Fruit fly (Drosophila melanogaster): ENCODE measurements around the gene Bdbt.

Gene Bdbt

DNA sequence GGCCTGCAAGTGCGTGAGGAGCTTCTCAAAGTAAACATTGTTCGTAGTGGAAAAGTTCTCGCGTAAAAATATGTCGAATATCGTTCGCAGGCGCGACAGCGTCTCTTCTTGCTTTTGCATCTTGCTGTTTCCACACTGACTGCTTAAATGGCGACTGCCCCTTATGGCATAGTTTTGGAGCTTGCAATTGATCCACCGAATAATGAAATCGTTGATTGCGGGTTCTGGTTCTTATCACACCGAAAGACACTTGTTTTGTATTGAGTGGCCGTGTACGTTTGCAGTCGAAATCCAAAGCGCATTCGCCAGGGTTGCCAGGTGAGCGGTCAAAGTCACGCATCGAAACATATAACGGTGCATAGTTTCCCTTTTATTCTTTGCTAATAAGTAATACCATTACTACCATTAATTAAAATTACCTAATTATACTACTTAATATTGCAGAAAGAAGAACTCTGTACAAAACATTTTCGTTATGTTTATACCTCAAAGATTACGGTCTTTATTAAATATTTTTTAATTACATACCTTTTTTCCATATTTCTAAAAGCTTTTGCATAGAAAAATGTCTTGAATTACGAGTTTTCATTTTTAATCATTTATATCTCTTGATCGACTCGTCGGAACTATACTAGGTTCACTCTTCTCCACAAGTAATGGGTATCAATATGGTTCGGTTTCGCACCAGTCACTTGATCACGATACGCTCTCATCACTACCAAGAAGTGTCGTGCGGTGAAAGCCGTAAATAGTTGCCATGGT, 17.0 kb downstream of the Bdbt start, which contains the start of the genes CG7044 and Tbc1d22 (continued):
- TF ChIP-seq CG9876 (GFP tag; optimal IDR thresholded peaks at IDR 0.05) (no peak), ato (GFP tag; IDR thresholded peaks at IDR 0.05; ENCODE audit: partially characterized antibody) (no peak), CG4820 (GFP tag; optimal IDR thresholded peaks at IDR 0.05) (peak; percentile 39), pan (optimal IDR thresholded peaks at IDR 0.05) (peak in 1 of 2 experiments; percentile 19), pan (GFP tag; optimal IDR thresholded peaks at IDR 0.05 in 1 of 2, IDR thresholded peaks at IDR 0.05 in 1 of 2) (peak in 1 of 2 experiments; percentile 33), Nf-YB (GFP tag; optimal IDR thresholded peaks at IDR 0.05) (peak; percentile 7), CG8388 (GFP tag; optimal IDR thresholded peaks at IDR 0.05) (peak; percentile 10), disco-r (GFP tag; optimal IDR thresholded peaks at IDR 0.05) (no peak), bigmax (GFP tag; optimal IDR thresholded peaks at IDR 0.05) (no peak), ATbp (GFP tag; optimal IDR thresholded peaks at IDR 0.05) (no peak), CG1832 (GFP tag; optimal IDR thresholded peaks at IDR 0.05) (no peak), slou (GFP tag; optimal IDR thresholded peaks at IDR 0.05) (peak; percentile 25), CG10431 (GFP tag; optimal IDR thresholded peaks at IDR 0.05) (no peak), gfzf (GFP tag; optimal IDR thresholded peaks at IDR 0.05) (peak; percentile 75), Dbx (GFP tag; IDR thresholded peaks at IDR 0.05) (peak; percentile 63; the same call in 1 of the 3 replicates), bsh (GFP tag; optimal IDR thresholded peaks at IDR 0.05) (peak in 1 of 2 experiments; percentile 15), CG13287 (GFP tag; IDR thresholded peaks at IDR 0.05; ENCODE audit: partially characterized antibody) (0 out of 2 replicates have a peak, but pooled peaks have one; percentile 7), CG30431 (GFP tag; optimal IDR thresholded peaks at IDR 0.05) (no peak), CG8765 (GFP tag; IDR thresholded peaks at IDR 0.05) (no peak), CG7963 (GFP tag; IDR thresholded peaks at IDR 0.05; ENCODE audit: partially characterized antibody) (no peak), CG30403 (GFP tag; optimal IDR thresholded peaks at IDR 0.05) (peak; percentile 83), CG3847 (GFP tag; IDR thresholded peaks at IDR 0.05) (peak; percentile 36; the same call in 1 of the 2 replicates), CG17328 (GFP tag; IDR thresholded peaks at IDR 0.05) (no peak), CG13296 (GFP tag; optimal IDR thresholded peaks at IDR 0.05) (no peak), CG3281 (GFP tag; optimal IDR thresholded peaks at IDR 0.05) (no peak), Usf (GFP tag; optimal IDR thresholded peaks at IDR 0.05) (peak; percentile 45), GATAe (GFP tag; conservative IDR thresholded peaks at IDR 0.05) (no peak), CG9609 (GFP tag; optimal IDR thresholded peaks at IDR 0.05) (peak; percentile 47), Max (GFP tag; optimal IDR thresholded peaks at IDR 0.05) (peak; percentile 27), lola (GFP tag; optimal IDR thresholded peaks at IDR 0.05) (peak in 1 of 3 experiments; percentile 72), CG2889 (GFP tag; IDR thresholded peaks at IDR 0.05) (no peak), CG34224 (GFP tag; IDR thresholded peaks at IDR 0.05; ENCODE audit: partially characterized antibody) (no peak), jing (GFP tag; optimal IDR thresholded peaks at IDR 0.05) (no peak), CG13424 (tag; optimal IDR thresholded peaks at IDR 0.05) (peak; percentile 63), pum (GFP tag; optimal IDR thresholded peaks at IDR 0.05) (peak; percentile 49), Nf-YA (GFP tag; IDR thresholded peaks at IDR 0.05) (no peak), TFAM (GFP tag; optimal IDR thresholded peaks at IDR 0.05) (no peak), kah (GFP tag; optimal IDR thresholded peaks at IDR 0.05) (peak; percentile 88), CG2875 (GFP tag; optimal IDR thresholded peaks at IDR 0.05) (no peak), gem (tag; optimal IDR thresholded peaks at IDR 0.05) (peak; percentile 66), Ptx1 (GFP tag; IDR thresholded peaks at IDR 0.05) (peak; percentile 44; the same call in 1 of the 2 replicates), NC2α (GFP tag; optimal IDR thresholded peaks at IDR 0.05) (no peak), Dip2 (GFP tag; IDR thresholded peaks at IDR 0.05) (no peak), HLH4C (GFP tag; IDR thresholded peaks at IDR 0.05; ENCODE audit: partially characterized antibody) (no peak), CG15601 (tag; optimal IDR thresholded peaks at IDR 0.05) (peak; percentile 25), Neu2 (GFP tag; optimal IDR thresholded peaks at IDR 0.05; ENCODE audit: borderline replicate concordance) (no peak), CG7556 (GFP tag; optimal IDR thresholded peaks at IDR 0.05) (peak; percentile 60), CG15696 (tag; optimal IDR thresholded peaks at IDR 0.05) (peak; percentile 49)
